Fruit fly (Drosophila melanogaster): ENCODE results near the gene CG7352.

The CG7352 gene

dm6 chr3R:8353994-8354393 is 6.6 kb downstream of the CG7352 start:
- no peak for TF ChIP-seq CG14655 (GFP tag; optimal IDR thresholded peaks at IDR 0.05)

DNA sequence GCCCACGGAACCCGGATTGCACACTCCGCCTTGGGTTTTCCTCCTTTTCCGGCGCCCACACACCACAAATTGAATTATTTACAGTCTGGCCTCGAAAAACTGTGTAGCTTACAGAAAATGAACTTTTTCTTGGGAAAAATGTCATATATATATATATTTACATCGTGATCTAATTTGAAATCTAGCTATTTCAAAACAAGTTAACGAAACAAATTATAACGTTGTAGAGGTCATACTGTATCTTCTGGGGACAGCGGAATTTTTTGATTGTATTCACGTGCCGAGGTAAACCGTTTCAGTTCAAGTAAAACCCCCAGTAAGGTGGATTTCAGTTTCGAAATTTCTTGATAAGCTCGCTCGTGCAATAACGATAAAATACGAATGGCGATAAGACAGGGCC is 7.1 kb downstream of the CG7352 start:
- TF ChIP-seq CG13204 (GFP tag; optimal IDR thresholded peaks at IDR 0.05) (no peak), EcR (GFP tag; optimal IDR thresholded peaks at IDR 0.05) (no peak), CG15710 (tag; optimal IDR thresholded peaks at IDR 0.05) (no peak), Ets98B (GFP tag; IDR thresholded peaks at IDR 0.05) (peak; percentile 66), CG9948 (tag; optimal IDR thresholded peaks at IDR 0.05) (no peak), CG4496 (GFP tag; IDR thresholded peaks at IDR 0.05) (peak; percentile 72; the same call in 2 of the 3 replicates), CG32121 (GFP tag; IDR thresholded peaks at IDR 0.05) (peak; percentile 74), CG17806 (tag; optimal IDR thresholded peaks at IDR 0.05) (peak; percentile 3), Pif1A (GFP tag; optimal IDR thresholded peaks at IDR 0.05) (peak; percentile 9), CG12605 (GFP tag; IDR thresholded peaks at IDR 0.05) (peak; percentile 82), Snoo (tag; optimal IDR thresholded peaks at IDR 0.05) (peak; percentile 51), Pif1B (GFP tag; optimal IDR thresholded peaks at IDR 0.05) (no peak), rn (GFP tag; IDR thresholded peaks at IDR 0.05) (no peak), CG10348 (GFP tag; IDR thresholded peaks at IDR 0.05) (no peak)

DNA sequence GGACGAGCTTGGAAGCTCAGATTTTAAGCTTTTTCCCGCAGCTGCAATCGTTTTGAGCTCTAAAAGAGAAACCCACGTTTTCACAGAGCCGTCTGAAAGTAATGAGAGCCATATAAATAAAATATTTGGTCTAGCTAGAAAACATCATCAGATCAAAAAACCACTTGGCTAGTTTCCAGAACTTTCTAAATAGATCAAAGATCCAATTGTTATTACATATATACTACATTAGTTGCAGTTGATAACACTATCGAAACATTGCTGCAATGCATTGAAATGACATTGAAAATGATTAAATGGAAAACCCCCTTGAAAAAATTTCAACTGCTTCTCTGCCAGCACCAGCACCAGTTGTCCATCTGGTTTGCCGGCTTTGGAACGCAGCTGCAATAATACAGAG is 7.6 kb downstream of the CG7352 start:
- TF ChIP-seq CG12605 (GFP tag; IDR thresholded peaks at IDR 0.05) (peak; percentile 85), CG9948 (tag; optimal IDR thresholded peaks at IDR 0.05) (peak; percentile 64), CG17806 (tag; optimal IDR thresholded peaks at IDR 0.05) (peak; percentile 81), EcR (GFP tag; optimal IDR thresholded peaks at IDR 0.05) (no peak), rn (GFP tag; IDR thresholded peaks at IDR 0.05) (peak; percentile 83), Snoo (tag; optimal IDR thresholded peaks at IDR 0.05) (peak; percentile 50), Pif1A (GFP tag; optimal IDR thresholded peaks at IDR 0.05) (peak; percentile 89), Ets98B (GFP tag; IDR thresholded peaks at IDR 0.05) (peak; percentile 90), CG10348 (GFP tag; IDR thresholded peaks at IDR 0.05) (peak; percentile 93), CG15710 (tag; optimal IDR thresholded peaks at IDR 0.05) (peak; percentile 86), Pif1B (GFP tag; optimal IDR thresholded peaks at IDR 0.05) (peak; percentile 83), gl (tag; optimal IDR thresholded peaks at IDR 0.05) (peak; percentile 41), fd96Ca (GFP tag; IDR thresholded peaks at IDR 0.05) (peak; percentile 91), CG14655 (GFP tag; optimal IDR thresholded peaks at IDR 0.05) (peak; percentile 58), CG8301 (tag; optimal IDR thresholded peaks at IDR 0.05) (peak; percentile 77), D1 (tag; optimal IDR thresholded peaks at IDR 0.05) (no peak), CG8159 (tag; optimal IDR thresholded peaks at IDR 0.05) (peak; percentile 85), CG4496 (GFP tag; IDR thresholded peaks at IDR 0.05) (peak; percentile 90), CG34367 (tag; optimal IDR thresholded peaks at IDR 0.05) (peak; percentile 68), CG32121 (GFP tag; IDR thresholded peaks at IDR 0.05) (peak; percentile 96), CG13204 (GFP tag; optimal IDR thresholded peaks at IDR 0.05) (no peak)

dm6 chr3R:8355579-8355978 is 8.2 kb downstream of the CG7352 start:
- TF ChIP-seq Pif1B (GFP tag; optimal IDR thresholded peaks at IDR 0.05): peak; percentile 91
- peak; percentile 82 for TF ChIP-seq CG32121 (GFP tag; IDR thresholded peaks at IDR 0.05)
- TF ChIP-seq CG34367 (tag; optimal IDR thresholded peaks at IDR 0.05): peak; percentile 82
- peak; percentile 87 for TF ChIP-seq CG8301 (tag; optimal IDR thresholded peaks at IDR 0.05)
- peak; percentile 81 for TF ChIP-seq fd96Ca (GFP tag; IDR thresholded peaks at IDR 0.05)
- TF ChIP-seq CG4496 (GFP tag; IDR thresholded peaks at IDR 0.05): peak; percentile 93
- TF ChIP-seq Snoo (tag; optimal IDR thresholded peaks at IDR 0.05): peak; percentile 43
- TF ChIP-seq CG13204 (GFP tag; optimal IDR thresholded peaks at IDR 0.05): peak; percentile 30
- TF ChIP-seq CG8159 (tag; optimal IDR thresholded peaks at IDR 0.05): peak; percentile 88
- peak; percentile 55 for TF ChIP-seq CG12605 (GFP tag; IDR thresholded peaks at IDR 0.05)
- peak; percentile 91 for TF ChIP-seq CG17806 (tag; optimal IDR thresholded peaks at IDR 0.05)
- peak; percentile 85 for TF ChIP-seq CG15710 (tag; optimal IDR thresholded peaks at IDR 0.05)
- TF ChIP-seq EcR (GFP tag; optimal IDR thresholded peaks at IDR 0.05): peak; percentile 20
- peak; percentile 87 for TF ChIP-seq Ets98B (GFP tag; IDR thresholded peaks at IDR 0.05)
- peak; percentile 67 for TF ChIP-seq rn (GFP tag; IDR thresholded peaks at IDR 0.05)
- peak; percentile 70 for TF ChIP-seq gl (tag; optimal IDR thresholded peaks at IDR 0.05)
- TF ChIP-seq CG10348 (GFP tag; IDR thresholded peaks at IDR 0.05): peak; percentile 17; the same call in 1 of the 2 replicates
- peak; percentile 89 for TF ChIP-seq CG9948 (tag; optimal IDR thresholded peaks at IDR 0.05)
- peak; percentile 95 for TF ChIP-seq Pif1A (GFP tag; optimal IDR thresholded peaks at IDR 0.05)
- TF ChIP-seq CG14655 (GFP tag; optimal IDR thresholded peaks at IDR 0.05): no peak
- TF ChIP-seq D1 (tag; optimal IDR thresholded peaks at IDR 0.05): peak; percentile 70

dm6 chr3R:8356626-8357290 is 9.4 kb downstream of the CG7352 start, which contains the start of gene stck:
TSS of gene stck (plus strand) at chr3R:8356978.
- TF ChIP-seq CG4496 (GFP tag; IDR thresholded peaks at IDR 0.05) (no peak), fd96Ca (GFP tag; IDR thresholded peaks at IDR 0.05) (no peak), CG9948 (tag; optimal IDR thresholded peaks at IDR 0.05) (no peak), CG34367 (tag; optimal IDR thresholded peaks at IDR 0.05) (no peak), CG8159 (tag; optimal IDR thresholded peaks at IDR 0.05) (peak; percentile 12)

DNA sequence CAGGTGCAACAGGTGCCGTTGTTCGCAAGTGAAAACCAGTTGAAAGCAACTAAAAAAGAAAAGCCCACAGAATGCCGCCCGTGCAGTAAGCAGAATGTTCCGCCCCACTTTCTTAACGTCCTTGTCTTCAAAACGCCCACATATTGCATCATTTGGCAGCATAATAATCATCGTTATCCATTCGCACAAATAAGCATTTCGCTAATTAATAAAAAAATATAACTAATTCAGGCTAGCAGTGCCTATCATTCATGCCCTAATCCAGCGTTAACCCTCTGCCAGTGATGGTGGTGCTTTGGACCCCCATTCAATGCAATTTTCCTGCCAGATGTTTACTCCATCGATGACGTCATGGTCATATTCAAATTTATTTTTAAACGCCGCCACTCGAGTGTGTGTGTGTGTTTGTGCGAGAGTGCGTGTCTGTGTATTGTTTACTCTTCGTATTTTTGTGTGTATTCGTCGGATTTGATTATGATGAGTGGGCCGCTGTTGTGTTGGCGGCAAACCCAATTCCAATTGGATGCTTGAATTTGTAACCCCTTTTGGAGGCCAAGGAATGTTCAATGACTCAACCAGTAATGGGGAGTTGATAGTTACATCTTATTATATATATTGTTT is 10.1 kb downstream of the CG7352 start:
- TF ChIP-seq CG17806 (tag; optimal IDR thresholded peaks at IDR 0.05): no peak
- no peak for TF ChIP-seq Snoo (tag; optimal IDR thresholded peaks at IDR 0.05)
- no peak for TF ChIP-seq D1 (tag; optimal IDR thresholded peaks at IDR 0.05)
- no peak for TF ChIP-seq CG4496 (GFP tag; IDR thresholded peaks at IDR 0.05)
- TF ChIP-seq CG10348 (GFP tag; IDR thresholded peaks at IDR 0.05): no peak
- no peak for TF ChIP-seq CG12605 (GFP tag; IDR thresholded peaks at IDR 0.05)
- no peak for TF ChIP-seq CG9948 (tag; optimal IDR thresholded peaks at IDR 0.05)
- no peak for TF ChIP-seq CG14655 (GFP tag; optimal IDR thresholded peaks at IDR 0.05)
- TF ChIP-seq rn (GFP tag; IDR thresholded peaks at IDR 0.05): no peak
- TF ChIP-seq CG13204 (GFP tag; optimal IDR thresholded peaks at IDR 0.05): no peak
